Fruit fly (Drosophila melanogaster): Measurements from ENCODE around the gene RfC3.
A peak's percentile ranks its signal among the peaks of the same experiment; 100 is the strongest.

The RfC3 gene

DNA sequence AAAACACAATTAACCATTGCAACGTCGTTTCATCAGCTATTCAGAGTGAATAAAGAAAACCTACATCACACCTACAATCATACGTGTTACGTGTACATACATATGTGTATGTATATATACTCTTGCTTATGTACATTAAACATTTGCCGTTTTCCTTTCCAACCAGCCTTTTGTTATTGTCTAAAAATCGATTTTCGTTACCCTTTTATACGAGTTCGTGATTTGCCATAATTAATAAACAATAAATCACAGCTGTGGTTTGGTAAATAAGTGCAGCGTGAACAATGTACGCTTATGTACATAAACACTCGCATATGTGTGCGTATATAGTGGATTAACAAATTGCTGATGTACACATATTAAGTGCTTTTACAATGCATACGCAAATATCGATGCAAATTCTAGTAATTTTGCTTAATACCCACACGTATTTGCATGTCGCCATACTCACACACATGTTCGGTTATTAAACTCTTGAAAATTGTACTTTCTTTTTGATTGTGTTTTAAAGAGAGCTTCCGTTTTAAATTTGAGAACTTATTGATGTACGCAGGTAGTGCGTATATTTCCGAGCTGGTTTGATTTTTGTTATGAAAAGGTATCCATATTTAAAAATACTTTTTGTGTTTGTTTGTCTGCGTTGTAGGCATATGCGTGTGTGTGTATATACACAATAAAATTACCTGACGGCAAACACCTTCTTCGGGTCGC, 22.0 kb upstream of the RfC3 start:
- TF ChIP-seq CG15710 (tag; optimal IDR thresholded peaks at IDR 0.05) (no peak), EcR (GFP tag; optimal IDR thresholded peaks at IDR 0.05) (peak; percentile 41), CG12605 (GFP tag; IDR thresholded peaks at IDR 0.05) (no peak), Pif1B (GFP tag; optimal IDR thresholded peaks at IDR 0.05) (peak; percentile 28)

DNA sequence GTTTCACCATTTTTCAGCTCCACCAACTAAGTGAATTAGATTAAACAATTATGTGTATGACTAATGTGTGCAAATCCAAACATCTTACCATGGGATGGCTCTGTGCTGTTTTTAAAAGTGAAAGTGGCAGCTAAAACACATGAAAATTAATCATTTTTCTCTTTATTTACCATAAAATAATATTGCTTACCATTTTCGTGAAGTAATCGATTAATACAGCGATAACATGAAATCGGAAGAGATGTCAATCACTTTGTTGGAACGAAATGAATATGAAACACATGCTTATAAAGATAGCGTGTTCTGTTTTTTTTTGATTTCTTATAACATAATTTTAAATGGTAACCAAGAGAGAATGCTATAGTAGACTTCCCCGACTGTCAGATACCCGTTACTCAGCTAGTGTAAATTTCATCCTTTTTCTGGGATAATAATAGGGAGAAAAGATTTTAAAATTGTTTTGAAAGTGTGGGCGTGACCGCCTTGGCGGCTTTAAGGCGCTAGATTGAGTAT, 15.1 kb upstream of the RfC3 start:
- TF ChIP-seq CG8301 (tag; optimal IDR thresholded peaks at IDR 0.05): no peak
- no peak for TF ChIP-seq Pif1B (GFP tag; optimal IDR thresholded peaks at IDR 0.05)
- TF ChIP-seq fd96Ca (GFP tag; IDR thresholded peaks at IDR 0.05): no peak
- TF ChIP-seq CG12605 (GFP tag; IDR thresholded peaks at IDR 0.05): no peak

DNA sequence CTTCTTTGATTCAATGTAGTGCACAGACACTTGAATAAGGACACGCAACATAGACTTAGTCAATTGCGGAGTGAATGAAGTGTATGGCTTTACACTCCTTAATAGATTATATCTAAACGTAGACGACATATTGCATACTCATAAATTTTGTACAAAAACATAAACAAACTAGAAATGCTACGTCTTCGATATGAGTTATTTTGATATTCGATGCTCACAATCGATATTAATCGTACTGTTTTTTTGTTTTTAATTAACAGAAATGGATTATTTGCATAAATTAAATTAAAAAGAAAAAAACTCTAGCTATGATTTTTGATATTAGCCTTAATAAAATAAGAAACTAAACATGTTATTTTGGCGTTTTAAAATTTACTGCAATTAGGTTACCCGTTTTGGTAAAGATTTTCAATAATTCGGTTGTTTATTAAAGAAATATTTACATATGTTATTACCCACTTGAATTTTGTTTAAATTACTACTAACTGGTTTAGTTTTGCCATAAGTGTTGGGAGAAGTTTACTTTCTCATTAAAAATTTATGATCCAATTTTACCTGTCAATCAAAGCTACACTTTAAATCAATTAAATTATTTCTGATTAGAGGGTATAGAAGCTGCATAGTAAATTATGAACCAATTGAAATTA, 13.9 kb upstream of the RfC3 start, which contains the start of the genes CG17768, LSm-4 and Ir31a:
Gene CG17768 (minus strand): TSS at position 196 of the 647 bp plus-strand sequence.
Gene LSm-4 (minus strand): TSS at position 196 of the 647 bp plus-strand sequence.
Gene Ir31a (plus strand): TSS at position 558 of the 647 bp plus-strand sequence.
- TF ChIP-seq CG9948 (tag; optimal IDR thresholded peaks at IDR 0.05): no peak
- TF ChIP-seq CG17806 (tag; optimal IDR thresholded peaks at IDR 0.05): no peak
- TF ChIP-seq CG34367 (tag; optimal IDR thresholded peaks at IDR 0.05): no peak
- TF ChIP-seq CG13204 (GFP tag; optimal IDR thresholded peaks at IDR 0.05): no peak
- no peak for TF ChIP-seq CG4496 (GFP tag; IDR thresholded peaks at IDR 0.05)
- no peak for TF ChIP-seq CG14655 (GFP tag; optimal IDR thresholded peaks at IDR 0.05)
- TF ChIP-seq Ets98B (GFP tag; IDR thresholded peaks at IDR 0.05): no peak
- TF ChIP-seq Pif1B (GFP tag; optimal IDR thresholded peaks at IDR 0.05): no peak
- no peak for TF ChIP-seq rn (GFP tag; IDR thresholded peaks at IDR 0.05)
- TF ChIP-seq fd96Ca (GFP tag; IDR thresholded peaks at IDR 0.05): no peak
- TF ChIP-seq gl (tag; optimal IDR thresholded peaks at IDR 0.05): no peak
- TF ChIP-seq CG15710 (tag; optimal IDR thresholded peaks at IDR 0.05): no peak
- no peak for TF ChIP-seq CG8301 (tag; optimal IDR thresholded peaks at IDR 0.05)
- no peak for TF ChIP-seq Pif1A (GFP tag; optimal IDR thresholded peaks at IDR 0.05)
- no peak for TF ChIP-seq CG32121 (GFP tag; IDR thresholded peaks at IDR 0.05)

DNA sequence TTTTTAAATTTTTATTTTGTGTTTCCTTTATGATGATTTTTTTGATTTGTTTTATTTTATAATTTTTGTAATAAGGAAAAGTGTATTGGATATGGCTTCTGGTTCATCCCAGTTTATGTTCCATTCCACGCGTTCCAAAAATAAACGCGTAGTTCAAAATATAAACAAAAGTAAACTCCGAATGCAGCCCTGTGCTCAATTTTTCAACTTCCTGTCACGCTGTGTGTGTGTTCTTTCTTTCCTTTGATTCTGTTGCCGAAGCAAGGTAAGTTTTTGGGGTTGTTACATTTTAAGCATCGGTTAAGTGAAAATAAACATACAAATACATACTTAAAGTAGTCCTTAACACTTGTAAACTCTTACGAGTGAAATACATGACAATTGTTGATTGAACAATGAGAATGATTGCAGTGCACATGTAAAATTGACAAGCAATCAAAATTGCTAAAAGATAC, 10.8 kb upstream of the RfC3 start, which contains the start of the genes Ip259 and RpS27A:
Gene Ip259 (plus strand): TSS at position 231 of the 455 bp plus-strand sequence.
Gene RpS27A (plus strand): TSS at position 231 of the 455 bp plus-strand sequence.
- TF ChIP-seq CG15710 (tag; optimal IDR thresholded peaks at IDR 0.05): peak; percentile 62
- TF ChIP-seq CG32121 (GFP tag; IDR thresholded peaks at IDR 0.05): peak; percentile 50; the same call in 1 of the 2 replicates
- peak; percentile 20 for TF ChIP-seq CG17806 (tag; optimal IDR thresholded peaks at IDR 0.05)
- TF ChIP-seq gl (tag; optimal IDR thresholded peaks at IDR 0.05): peak; percentile 52
- TF ChIP-seq CG34367 (tag; optimal IDR thresholded peaks at IDR 0.05): peak; percentile 67
- TF ChIP-seq CG12605 (GFP tag; IDR thresholded peaks at IDR 0.05): no peak
- no peak for TF ChIP-seq EcR (GFP tag; optimal IDR thresholded peaks at IDR 0.05)
- peak; percentile 85 for TF ChIP-seq Snoo (tag; optimal IDR thresholded peaks at IDR 0.05)
- no peak for TF ChIP-seq Pif1B (GFP tag; optimal IDR thresholded peaks at IDR 0.05)
- no peak for TF ChIP-seq fd96Ca (GFP tag; IDR thresholded peaks at IDR 0.05)
- no peak for TF ChIP-seq CG8159 (tag; optimal IDR thresholded peaks at IDR 0.05)
- TF ChIP-seq CG4496 (GFP tag; IDR thresholded peaks at IDR 0.05): peak; percentile 83; the same call in 2 of the 3 replicates
- no peak for TF ChIP-seq Pif1A (GFP tag; optimal IDR thresholded peaks at IDR 0.05)
- no peak for TF ChIP-seq CG13204 (GFP tag; optimal IDR thresholded peaks at IDR 0.05)
- TF ChIP-seq Ets98B (GFP tag; IDR thresholded peaks at IDR 0.05): no peak
- no peak for TF ChIP-seq CG8301 (tag; optimal IDR thresholded peaks at IDR 0.05)

DNA sequence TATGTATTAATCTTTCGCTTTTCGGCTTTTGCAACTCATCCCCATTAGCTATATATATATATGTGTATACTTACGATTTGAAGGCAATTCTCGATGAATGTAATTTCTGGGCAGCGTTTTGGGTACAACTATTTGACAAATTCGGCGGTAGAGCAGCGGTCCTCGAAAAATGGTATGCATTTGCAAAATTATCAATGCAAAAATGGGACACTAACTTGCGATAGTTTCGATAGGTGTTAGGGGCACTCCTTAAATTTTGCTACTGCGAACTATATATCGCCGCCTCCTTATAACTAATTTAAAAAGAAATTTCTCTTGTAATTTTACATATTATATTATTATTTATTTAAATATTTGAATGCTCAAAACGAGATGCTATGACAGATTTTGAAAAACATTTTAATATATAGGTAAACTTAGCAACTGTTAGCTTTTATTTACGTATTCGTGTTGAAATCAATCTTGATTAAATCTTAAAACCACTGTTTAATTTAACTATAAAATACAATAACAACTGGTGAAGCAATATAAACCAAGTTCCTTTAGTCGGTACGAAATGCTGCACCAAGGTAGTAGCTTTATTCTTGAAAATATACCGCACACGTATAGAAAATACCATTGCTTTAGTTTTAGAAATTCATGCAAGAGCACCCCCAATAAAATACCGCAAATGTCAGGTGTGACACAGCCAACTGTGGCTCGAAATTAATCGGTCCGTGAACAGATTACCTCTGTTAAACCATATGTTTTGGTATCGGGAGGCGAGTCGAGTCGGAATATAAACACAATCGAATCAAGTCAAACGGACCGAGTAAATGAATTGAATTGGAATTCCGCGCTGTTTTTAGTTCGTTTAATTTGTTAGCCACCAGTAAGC, 5.5 kb upstream of the RfC3 start, which contains the start of the genes CG5355 and Klp31E:
Gene CG5355 (minus strand): TSS at position 213 of the 877 bp plus-strand sequence.
Gene Klp31E (plus strand): TSS at position 767 of the 877 bp plus-strand sequence.
- TF ChIP-seq CG34367 (tag; optimal IDR thresholded peaks at IDR 0.05): peak; percentile 54
- peak; percentile 55 for TF ChIP-seq CG17806 (tag; optimal IDR thresholded peaks at IDR 0.05)
- TF ChIP-seq Snoo (tag; optimal IDR thresholded peaks at IDR 0.05): peak; percentile 58
- peak; percentile 78 for TF ChIP-seq CG8159 (tag; optimal IDR thresholded peaks at IDR 0.05)
- TF ChIP-seq fd96Ca (GFP tag; IDR thresholded peaks at IDR 0.05): no peak
- peak; percentile 73 for TF ChIP-seq CG15710 (tag; optimal IDR thresholded peaks at IDR 0.05)
- TF ChIP-seq CG9948 (tag; optimal IDR thresholded peaks at IDR 0.05): peak; percentile 60
- no peak for TF ChIP-seq CG4496 (GFP tag; IDR thresholded peaks at IDR 0.05)
